Worm (Caenorhabditis elegans) whole organism, L4 larva: ENCODE measurements around the gene chil-11.

Source experiments
- R02D3.7 ChIP-seq: fragments of 150-350 bp; sonication (generic microtip); optimal IDR thresholded peaks from 3 replicates; lab custom pipeline; 2014; ENCODE audit warnings: missing biosample characterization, missing genetic modification characterization
- ZK546.5 ChIP-seq, 2 experiments: sonication (generic microtip); optimal IDR thresholded peaks; 2 replicates each; lab custom pipeline; 2017; ENCODE audit warnings: missing biosample characterization in 2 of 2, missing genetic modification characterization in 2 of 2
- dmd-8 ChIP-seq: fragments of 200-800 bp; sonication (Bioruptor generic); IDR thresholded peaks from 2 replicates; pipeline ENCODE4 v1.3.6; 2022; ENCODE audit warnings: missing genetic modification characterization, missing compliant biosample characterization
- duxl-1 ChIP-seq: sonication (generic microtip); optimal IDR thresholded peaks from 2 replicates; lab custom pipeline; 2016; ENCODE audit warnings: mild to moderate bottlenecking, missing genetic modification characterization, moderate library complexity, missing compliant biosample characterization; ENCODE audit not compliant: poor library complexity
- egl-27 ChIP-seq: sonication (generic microtip); optimal IDR thresholded peaks from 3 replicates; lab custom pipeline; 2017; ENCODE audit warnings: missing biosample characterization, missing genetic modification reagents, missing genetic modification characterization
- egl-43 ChIP-seq: fragments of 200-800 bp; sonication (Bioruptor generic); IDR thresholded peaks from 2 replicates; pipeline ENCODE4 v1.3.6; 2022; ENCODE audit warnings: missing genetic modification reagents, missing genetic modification characterization, missing compliant biosample characterization
- fos-1 ChIP-seq: fragments of 150-350 bp; optimal IDR thresholded peaks from 2 replicates; lab custom pipeline; 2014; ENCODE audit warnings: missing biosample characterization, missing genetic modification characterization
- lin-29 ChIP-seq: fragments of 200-800 bp; sonication (Bioruptor generic); IDR thresholded peaks from 2 replicates; pipeline ENCODE4 v1.3.6; 2022; ENCODE audit warnings: missing genetic modification reagents, missing genetic modification characterization, missing compliant biosample characterization
- lin-38 ChIP-seq: fragments of 200-800 bp; sonication (Bioruptor generic); IDR thresholded peaks from 2 replicates; pipeline ENCODE4 v1.3.6; 2022; ENCODE audit warnings: missing genetic modification reagents, missing genetic modification characterization, missing compliant biosample characterization
- lsy-2 ChIP-seq, 2 experiments: fragments of 150-350 bp in 1 of 2; sonication (generic microtip) in 1 of 2; optimal IDR thresholded peaks; 2 replicates each; lab custom pipeline; 2014 to 2017; ENCODE audit warnings: missing biosample characterization in 2 of 2, missing genetic modification characterization in 2 of 2
- nhr-41 ChIP-seq: fragments of 200-800 bp; sonication (Bioruptor generic); IDR thresholded peaks from 2 replicates; pipeline ENCODE4 v1.3.6; 2022; ENCODE audit warnings: missing genetic modification reagents, missing genetic modification characterization, missing compliant biosample characterization
- pqm-1 ChIP-seq: sonication (generic microtip); optimal IDR thresholded peaks from 2 replicates; lab custom pipeline; 2017; ENCODE audit warnings: missing biosample characterization, missing genetic modification characterization
- zfp-3 ChIP-seq: fragments of 200-800 bp; sonication (Bioruptor generic); conservative IDR thresholded peaks from 2 replicates; pipeline ENCODE4 v1.3.6; 2022; ENCODE audit warnings: missing genetic modification reagents, missing genetic modification characterization, missing compliant biosample characterization

ce11 chrIV:5758695-5759094, 17.6 kb downstream of the chil-11 start:
- TF ChIP-seq ZK546.5 (tag; optimal IDR thresholded peaks at IDR 0.05; lab: Kevin White, UChicago) (no peak), lin-29 (GFP tag; lab: Robert Waterston, UW) (no peak), dmd-8 (GFP tag; lab: Robert Waterston, UW) (no peak), duxl-1 (tag; lab: Kevin White, UChicago) (no peak), nhr-41 (GFP tag; lab: Robert Waterston, UW) (no peak), R02D3.7 (no peak), lsy-2 (tag; optimal IDR thresholded peaks at IDR 0.05; lab: Kevin White, UChicago) (no peak), fos-1 (tag; lab: Kevin White, UChicago) (no peak), pqm-1 (tag; lab: Kevin White, UChicago) (no peak), egl-43 (GFP tag; lab: Robert Waterston, UW) (no peak), lin-38 (no peak), egl-27 (tag; lab: Kevin White, UChicago) (no peak), zfp-3 (GFP tag; lab: Robert Waterston, UW) (no peak)
